Worm (Caenorhabditis elegans) whole organism, L4 larva: ENCODE measurements around the gene gdh-1.

Experiments
- F37D6.2 ChIP-seq: sonication (generic microtip); optimal IDR thresholded peaks from 2 replicates; lab custom pipeline; 2016; ENCODE audit warnings: mild to moderate bottlenecking, missing genetic modification characterization, missing compliant biosample characterization
- R02D3.7 ChIP-seq: fragments of 150-350 bp; sonication (generic microtip); optimal IDR thresholded peaks from 3 replicates; lab custom pipeline; 2014; ENCODE audit warnings: missing biosample characterization, missing genetic modification characterization
- T20F7.1 ChIP-seq: fragments of 200-800 bp; sonication (Bioruptor generic); optimal IDR thresholded peaks from 2 replicates; lab custom pipeline; 2018; ENCODE audit warnings: mild to moderate bottlenecking, missing genetic modification characterization, missing compliant biosample characterization
- T26A8.4 ChIP-seq: fragments of 200-800 bp; sonication (Bioruptor generic); IDR thresholded peaks from 2 replicates; pipeline ENCODE4 v1.3.6; 2022; ENCODE audit warnings: missing genetic modification characterization, missing compliant biosample characterization
- aha-1 ChIP-seq: fragments of 150-350 bp; peaks from one replicate; lab custom pipeline; 2014; ENCODE audit warnings: missing biosample characterization, missing genetic modification characterization
- aly-2 ChIP-seq: sonication (generic microtip); optimal IDR thresholded peaks from 2 replicates; lab custom pipeline; 2018; ENCODE audit warnings: missing biosample characterization, missing genetic modification characterization
- ama-1 ChIP-seq: fragments of 150-350 bp; optimal IDR thresholded peaks from 2 replicates; lab custom pipeline; 2014; ENCODE audit warnings: inconsistent platforms, mixed read lengths
- arid-1 ChIP-seq: fragments of 200-800 bp; sonication (Bioruptor generic); conservative IDR thresholded peaks from 2 replicates; pipeline ENCODE4 v1.3.6; 2022; ENCODE audit warnings: missing genetic modification reagents, missing genetic modification characterization, missing compliant biosample characterization
- ceh-20 ChIP-seq: fragments of 200-800 bp; sonication (Bioruptor generic); IDR thresholded peaks from 2 replicates; pipeline ENCODE4 v1.3.6; 2022; ENCODE audit warnings: missing genetic modification reagents, missing genetic modification characterization, missing compliant biosample characterization
- ceh-32 ChIP-seq: sonication (generic microtip); optimal IDR thresholded peaks from 2 replicates; lab custom pipeline; 2016; ENCODE audit warnings: mild to moderate bottlenecking, missing genetic modification characterization, missing compliant biosample characterization; ENCODE audit not compliant: poor library complexity
- ceh-62 ChIP-seq: sonication (generic microtip); optimal IDR thresholded peaks from 2 replicates; lab custom pipeline; 2017; ENCODE audit warnings: missing biosample characterization, missing genetic modification characterization
- ces-1 ChIP-seq: fragments of 150-350 bp; sonication (generic microtip); optimal IDR thresholded peaks from 4 replicates; lab custom pipeline; 2014; ENCODE audit warnings: missing biosample characterization, missing genetic modification reagents, missing genetic modification characterization
- daf-12 ChIP-seq: fragments of 150-350 bp; optimal IDR thresholded peaks from 2 replicates; lab custom pipeline; 2014; ENCODE audit warnings: missing biosample characterization, missing genetic modification reagents, missing genetic modification characterization
- daf-16 ChIP-seq, 3 experiments: sonication (generic microtip); optimal IDR thresholded peaks; 2 replicates each; lab custom pipeline; 2016 to 2017; ENCODE audit warnings: missing genetic modification characterization in 3 of 3, missing genetic modification reagents in 3 of 3, mild to moderate bottlenecking in 2 of 3, missing compliant biosample characterization in 2 of 3, missing biosample characterization in 1 of 3, moderate library complexity in 1 of 3
- dmd-6 ChIP-seq: fragments of 200-800 bp; sonication (Bioruptor generic); IDR thresholded peaks from 2 replicates; pipeline ENCODE4 v1.3.6; 2022; ENCODE audit warnings: missing genetic modification reagents, missing genetic modification characterization, missing compliant biosample characterization
- dmd-9 ChIP-seq: fragments of 200-800 bp; sonication (Bioruptor generic); IDR thresholded peaks from 2 replicates; pipeline ENCODE4 v1.3.6; 2022; ENCODE audit warnings: missing genetic modification reagents, missing genetic modification characterization, missing compliant biosample characterization
- duxl-1 ChIP-seq: sonication (generic microtip); optimal IDR thresholded peaks from 2 replicates; lab custom pipeline; 2016; ENCODE audit warnings: mild to moderate bottlenecking, missing genetic modification characterization, moderate library complexity, missing compliant biosample characterization; ENCODE audit not compliant: poor library complexity
- dve-1 ChIP-seq: sonication (generic microtip); optimal IDR thresholded peaks from 2 replicates; lab custom pipeline; 2017; ENCODE audit warnings: antibody characterized with exemption, mild to moderate bottlenecking, missing genetic modification characterization, missing compliant biosample characterization; ENCODE audit not compliant: insufficient read depth
- egl-43 ChIP-seq: fragments of 200-800 bp; sonication (Bioruptor generic); IDR thresholded peaks from 2 replicates; pipeline ENCODE4 v1.3.6; 2022; ENCODE audit warnings: missing genetic modification reagents, missing genetic modification characterization, missing compliant biosample characterization
- fkh-10 ChIP-seq: fragments of 150-350 bp; optimal IDR thresholded peaks from 2 replicates; lab custom pipeline; 2014; ENCODE audit warnings: missing biosample characterization, missing genetic modification reagents, missing genetic modification characterization
- hif-1 ChIP-seq, 2 experiments: sonication (generic microtip); optimal IDR thresholded peaks; 2 replicates each; lab custom pipeline; 2016 to 2017; ENCODE audit warnings: missing compliant biosample characterization in 2 of 2, missing genetic modification characterization in 2 of 2, missing genetic modification reagents in 2 of 2, missing genotype in 2 of 2, mild to moderate bottlenecking in 1 of 2
- hlh-11 ChIP-seq: fragments of 200-800 bp; sonication (Bioruptor generic); optimal IDR thresholded peaks from 2 replicates; lab custom pipeline; 2018; ENCODE audit warnings: mild to moderate bottlenecking, missing genetic modification characterization, missing compliant biosample characterization
- hlh-30 ChIP-seq: sonication (generic microtip); optimal IDR thresholded peaks from 2 replicates; lab custom pipeline; 2017; ENCODE audit warnings: antibody characterized with exemption, mild to moderate bottlenecking, missing genetic modification characterization, missing compliant biosample characterization; ENCODE audit not compliant: insufficient read depth
- hmg-1.1 ChIP-seq: fragments of 200-800 bp; sonication (Bioruptor generic); IDR thresholded peaks from 2 replicates; pipeline ENCODE4 v1.3.6; 2022; ENCODE audit warnings: missing genetic modification reagents, missing genetic modification characterization, missing compliant biosample characterization
- jun-1 ChIP-seq: fragments of 150-350 bp; optimal IDR thresholded peaks from 2 replicates; lab custom pipeline; 2014; ENCODE audit warnings: missing biosample characterization, missing genetic modification reagents, missing genetic modification characterization
- lin-1 ChIP-seq: fragments of 200-800 bp; sonication (Bioruptor generic); IDR thresholded peaks from 2 replicates; pipeline ENCODE4 v1.3.6; 2022; ENCODE audit warnings: missing genetic modification reagents, missing genetic modification characterization, missing compliant biosample characterization
- lin-13 ChIP-seq: fragments of 150-350 bp; optimal IDR thresholded peaks from 2 replicates; lab custom pipeline; 2014; ENCODE audit warnings: missing biosample characterization, missing genetic modification reagents, missing genetic modification characterization
- lin-39 ChIP-seq: fragments of 150-350 bp; optimal IDR thresholded peaks from 2 replicates; lab custom pipeline; 2014; ENCODE audit warnings: missing biosample characterization, missing genetic modification reagents, missing genetic modification characterization
- lsy-2 ChIP-seq, 2 experiments: fragments of 150-350 bp in 1 of 2; sonication (generic microtip) in 1 of 2; optimal IDR thresholded peaks; 2 replicates each; lab custom pipeline; 2014 to 2017; ENCODE audit warnings: missing biosample characterization in 2 of 2, missing genetic modification characterization in 2 of 2
- madf-9 ChIP-seq: fragments of 200-800 bp; sonication (Bioruptor generic); conservative IDR thresholded peaks from 2 replicates; pipeline ENCODE4 v1.3.6; 2022; ENCODE audit warnings: missing genetic modification reagents, missing genetic modification characterization, missing compliant biosample characterization
- mdl-1 ChIP-seq, 2 experiments: fragments of 150-350 bp in 1 of 2; sonication (generic microtip) in 1 of 2; optimal IDR thresholded peaks; 2 replicates each; lab custom pipeline; 2014 to 2017; ENCODE audit warnings: missing biosample characterization in 2 of 2, missing genetic modification characterization in 2 of 2
- nhr-10 ChIP-seq: fragments of 150-350 bp; optimal IDR thresholded peaks from 2 replicates; lab custom pipeline; 2014; ENCODE audit warnings: missing biosample characterization, missing genetic modification characterization
- nhr-28 ChIP-seq: fragments of 150-350 bp; optimal IDR thresholded peaks from 2 replicates; lab custom pipeline; 2014; ENCODE audit warnings: missing biosample characterization, missing genetic modification characterization
- nhr-41 ChIP-seq: fragments of 200-800 bp; sonication (Bioruptor generic); IDR thresholded peaks from 2 replicates; pipeline ENCODE4 v1.3.6; 2022; ENCODE audit warnings: missing genetic modification reagents, missing genetic modification characterization, missing compliant biosample characterization
- nhr-48 ChIP-seq: sonication (generic microtip); optimal IDR thresholded peaks from 2 replicates; lab custom pipeline; 2016; ENCODE audit warnings: mild to moderate bottlenecking, missing genetic modification characterization, missing compliant biosample characterization
- pha-4 ChIP-seq, 2 experiments: fragments of 150-350 bp in 1 of 2; fragments of 200-800 bp in 1 of 2; sonication (Bioruptor generic) in 1 of 2; IDR thresholded peaks in 1 of 2; optimal IDR thresholded peaks in 1 of 2; 2 replicates each; pipeline versions ENCODE4 v1.3.6 to Lab custom; 2014 to 2022; ENCODE audit warnings: missing genetic modification characterization in 2 of 2, missing genetic modification reagents in 2 of 2, missing biosample characterization in 1 of 2, missing compliant biosample characterization in 1 of 2
- pqm-1 ChIP-seq: sonication (generic microtip); optimal IDR thresholded peaks from 2 replicates; lab custom pipeline; 2017; ENCODE audit warnings: missing biosample characterization, missing genetic modification characterization
- sdz-12 ChIP-seq: fragments of 200-800 bp; sonication (Bioruptor generic); optimal IDR thresholded peaks from 2 replicates; lab custom pipeline; 2018; ENCODE audit warnings: mild to moderate bottlenecking, missing genetic modification characterization, missing compliant biosample characterization
- skn-1 ChIP-seq: fragments of 150-350 bp; optimal IDR thresholded peaks from 2 replicates; lab custom pipeline; 2014; ENCODE audit warnings: missing biosample characterization, missing genetic modification characterization
- snpc-1.2 ChIP-seq: fragments of 200-800 bp; sonication (Bioruptor generic); IDR thresholded peaks from 2 replicates; pipeline ENCODE4 v1.3.6; 2022; ENCODE audit warnings: missing genetic modification reagents, missing genetic modification characterization, missing compliant biosample characterization
- unc-39 ChIP-seq: sonication (generic microtip); optimal IDR thresholded peaks from 2 replicates; lab custom pipeline; 2017; ENCODE audit warnings: missing biosample characterization, missing genetic modification characterization
- unc-62 ChIP-seq, 3 experiments: fragments of 150-350 bp in 1 of 3; sonication (generic microtip); optimal IDR thresholded peaks in 2 of 3; peaks in 1 of 3; 1 replicate in 1 of 3; 2 replicates in 2 of 3; lab custom pipeline; 2014 to 2017; ENCODE audit warnings: missing biosample characterization in 3 of 3, missing genetic modification characterization in 3 of 3, missing genetic modification reagents in 3 of 3, missing genotype in 1 of 3

The gdh-1 gene

ce11 chrIV:11952612-11953299, at the start of gene gdh-1:
gdh-1 (plus strand) TSS chrIV:11953249.
- TF ChIP-seq mdl-1 (tag; optimal IDR thresholded peaks at IDR 0.05; lab: Kevin White, UChicago) (peak in 1 of 2 experiments; percentile 58), hlh-11 (tag; lab: Kevin White, UChicago) (peak; percentile 66), dmd-9 (GFP tag; lab: Robert Waterston, UW) (no peak), pqm-1 (tag; lab: Kevin White, UChicago) (peak; percentile 5), fkh-10 (GFP tag; lab: Kevin White, UChicago) (no peak), ama-1 (peak; percentile 84), dmd-6 (GFP tag; lab: Robert Waterston, UW) (peak; percentile 56), daf-16 (GFP tag; optimal IDR thresholded peaks at IDR 0.05; lab: Kevin White, UChicago) (no peak), daf-16 (tag; optimal IDR thresholded peaks at IDR 0.05; lab: Kevin White, UChicago) (peak; percentile 60), nhr-28 (tag; lab: Kevin White, UChicago) (peak; percentile 74), hif-1 (tag; optimal IDR thresholded peaks at IDR 0.05; lab: Kevin White, UChicago) (peak in 1 of 2 experiments; percentile 44), unc-39 (tag; lab: Kevin White, UChicago) (no peak), nhr-41 (GFP tag; lab: Robert Waterston, UW) (no peak), lsy-2 (tag; optimal IDR thresholded peaks at IDR 0.05; lab: Kevin White, UChicago) (peak in 1 of 2 experiments; percentile 56), duxl-1 (tag; lab: Kevin White, UChicago) (no peak), arid-1 (GFP tag; lab: Robert Waterston, UW) (no peak), jun-1 (tag; lab: Kevin White, UChicago) (no peak), ceh-32 (tag; lab: Kevin White, UChicago) (no peak), aha-1 (tag; lab: Kevin White, UChicago) (peak; percentile 93), ceh-62 (no peak), dve-1 (tag; lab: Kevin White, UChicago) (peak; percentile 57), lin-39 (no peak), pha-4 (GFP tag; IDR thresholded peaks at IDR 0.05; lab: Robert Waterston, UW) (no peak), pha-4 (tag; optimal IDR thresholded peaks at IDR 0.05; lab: Kevin White, UChicago) (peak; percentile 35), snpc-1.2 (GFP tag; lab: Robert Waterston, UW) (0 out of 2 replicates have a peak, but pooled peaks have one; percentile 15), ceh-20 (GFP tag; lab: Robert Waterston, UW) (0 out of 2 replicates have a peak, but pooled peaks have one; percentile 23), F37D6.2 (tag; lab: Kevin White, UChicago) (no peak), hmg-1.1 (GFP tag; lab: Robert Waterston, UW) (peak; percentile 50), lin-13 (GFP tag; lab: Kevin White, UChicago) (no peak), hlh-30 (tag; lab: Kevin White, UChicago) (peak; percentile 24), nhr-10 (tag; lab: Kevin White, UChicago) (no peak), aly-2 (tag; lab: Kevin White, UChicago) (no peak)
- TF ChIP-seq, all 104 proteins: peak for 16

- peak; percentile 24 for TF ChIP-seq aha-1 (tag; lab: Kevin White, UChicago)
- no peak for TF ChIP-seq nhr-10 (tag; lab: Kevin White, UChicago)
- TF ChIP-seq, all 104 proteins: peak for 1
Observed at ce11 chrIV:11903676-11904075, 49.4 kb upstream of the gdh-1 start.

- TF ChIP-seq daf-12 (tag; lab: Kevin White, UChicago) (no peak), egl-43 (GFP tag; lab: Robert Waterston, UW) (no peak), jun-1 (tag; lab: Kevin White, UChicago) (no peak), sdz-12 (GFP tag; lab: Kevin White, UChicago) (no peak), dmd-6 (GFP tag; lab: Robert Waterston, UW) (no peak), F37D6.2 (tag; lab: Kevin White, UChicago) (no peak), T26A8.4 (no peak), nhr-48 (tag; lab: Kevin White, UChicago) (no peak), T20F7.1 (GFP tag; lab: Kevin White, UChicago) (no peak), lin-1 (no peak), ces-1 (GFP tag; lab: Kevin White, UChicago) (no peak), madf-9 (GFP tag; lab: Robert Waterston, UW) (no peak), unc-62 (GFP tag; optimal IDR thresholded peaks at IDR 0.05 in 1 of 2; lab: Kevin White, UChicago) (no peak), unc-62 (tag; optimal IDR thresholded peaks at IDR 0.05; lab: Kevin White, UChicago) (no peak), skn-1 (tag; lab: Kevin White, UChicago) (no peak), R02D3.7 (tag; lab: Kevin White, UChicago) (no peak)
- TF ChIP-seq, all 104 proteins: peak for 0
Observed at ce11 chrIV:11908733-11909132, 44.3 kb upstream of the gdh-1 start.
